Worm (Caenorhabditis elegans) whole organism, young adult: ENCODE measurements around the gene C45B11.5.

ENCODE experiments used
- Y79H2A.3 ChIP-seq: fragments of 200-800 bp; sonication (Bioruptor generic); conservative IDR thresholded peaks from 2 replicates; pipeline ENCODE4 v1.3.6; 2022; ENCODE audit warnings: missing genetic modification reagents, missing genetic modification characterization, missing compliant biosample characterization
- aptf-3 ChIP-seq: fragments of 200-800 bp; sonication (Bioruptor generic); IDR thresholded peaks from 2 replicates; pipeline ENCODE4 v1.3.6; 2022; ENCODE audit warnings: missing genetic modification characterization, missing compliant biosample characterization

DNA sequence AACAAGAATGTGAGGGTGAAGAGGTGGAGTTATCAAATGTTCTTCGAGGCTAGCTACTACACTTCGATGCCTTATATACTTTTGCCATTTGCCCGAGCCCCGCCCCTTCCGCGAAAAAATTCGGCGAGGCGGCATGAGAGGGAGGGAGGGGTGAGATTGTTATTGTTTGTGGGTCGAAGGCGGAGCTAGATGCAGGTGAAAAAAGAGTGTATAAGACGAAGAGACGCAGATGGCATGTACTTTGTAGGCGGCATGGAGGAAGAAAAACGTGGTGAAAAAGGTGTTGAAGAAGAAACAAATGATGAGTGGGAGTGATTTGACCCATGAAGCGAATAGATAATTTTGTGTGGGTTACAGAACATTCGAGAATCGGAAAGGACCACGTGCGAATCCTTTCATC lies 29.2 kb upstream of the C45B11.5 start, which contains the start of gene C13G3.1:
- no peak for TF ChIP-seq aptf-3 (GFP tag; lab: Robert Waterston, UW)
- TF ChIP-seq Y79H2A.3 (GFP tag; lab: Robert Waterston, UW), result no peak
